Fruit fly (Drosophila melanogaster): ENCODE measurements around the gene Gss2.
A peak's percentile ranks its signal among the peaks of the same experiment; 100 is the strongest.

Gene Gss2

dm6 chrX:17865103-17865502 is 34.4 kb upstream of the Gss2 start (continued):
- TF ChIP-seq CG12299 (tag; optimal IDR thresholded peaks at IDR 0.05) = no peak
- peak; percentile 53 for TF ChIP-seq phol (tag; optimal IDR thresholded peaks at IDR 0.05)
- TF ChIP-seq Rx (GFP tag; IDR thresholded peaks at IDR 0.05) = no peak
- TF ChIP-seq Abd-B (GFP tag; optimal IDR thresholded peaks at IDR 0.05) = no peak
- TF ChIP-seq CG6683 (GFP tag; optimal IDR thresholded peaks at IDR 0.05) = no peak
- peak; percentile 85 for TF ChIP-seq stwl (tag; optimal IDR thresholded peaks at IDR 0.05)
- no peak for TF ChIP-seq CG7839 (tag; optimal IDR thresholded peaks at IDR 0.05)
- TF ChIP-seq hkb (optimal IDR thresholded peaks at IDR 0.05) = no peak
- peak; percentile 30; the same call in 1 of the 2 replicates for TF ChIP-seq hkb (GFP tag; IDR thresholded peaks at IDR 0.05)
- TF ChIP-seq slbo (GFP tag; IDR thresholded peaks at IDR 0.05) = no peak
- TF ChIP-seq CG5245 (GFP tag; optimal IDR thresholded peaks at IDR 0.05) = no peak
- TF ChIP-seq NK7.1 (GFP tag; optimal IDR thresholded peaks at IDR 0.05) = no peak
- peak; percentile 41 for TF ChIP-seq CG8290 (GFP tag; optimal IDR thresholded peaks at IDR 0.05)
- peak in 1 of 2 experiments; percentile 31 for TF ChIP-seq CG8290 (tag; optimal IDR thresholded peaks at IDR 0.05)
- peak; percentile 62 for TF ChIP-seq Ets97D (GFP tag; optimal IDR thresholded peaks at IDR 0.05)
- TF ChIP-seq sens-2 (GFP tag; IDR thresholded peaks at IDR 0.05) = no peak
- TF ChIP-seq mam (GFP tag; optimal IDR thresholded peaks at IDR 0.05) = no peak
- no peak for TF ChIP-seq disco-r (GFP tag; optimal IDR thresholded peaks at IDR 0.05)
- TF ChIP-seq kay (GFP tag; optimal IDR thresholded peaks at IDR 0.05) = no peak
- no peak for TF ChIP-seq Atf3 (GFP tag; optimal IDR thresholded peaks at IDR 0.05)
- peak; percentile 15 for TF ChIP-seq CG17359 (tag; optimal IDR thresholded peaks at IDR 0.05)
- no peak for TF ChIP-seq CG16779 (GFP tag; IDR thresholded peaks at IDR 0.05)
- TF ChIP-seq Dek (tag; optimal IDR thresholded peaks at IDR 0.05) = no peak
- no peak for TF ChIP-seq CG10274 (GFP tag; optimal IDR thresholded peaks at IDR 0.05)
- no peak for TF ChIP-seq CG1792 (GFP tag; optimal IDR thresholded peaks at IDR 0.05)
- no peak for TF ChIP-seq CG8765 (GFP tag; IDR thresholded peaks at IDR 0.05)
- no peak for TF ChIP-seq CG30431 (GFP tag; optimal IDR thresholded peaks at IDR 0.05)
- no peak for TF ChIP-seq ase (GFP tag; IDR thresholded peaks at IDR 0.05)
- no peak for TF ChIP-seq CG16813 (GFP tag; IDR thresholded peaks at IDR 0.05; ENCODE audit: partially characterized antibody)
- TF ChIP-seq CG8089 (GFP tag; optimal IDR thresholded peaks at IDR 0.05) = no peak
- no peak for TF ChIP-seq CG13624 (GFP tag; optimal IDR thresholded peaks at IDR 0.05)
- TF ChIP-seq Xbp1 (GFP tag; optimal IDR thresholded peaks at IDR 0.05) = no peak
- TF ChIP-seq Gug (GFP tag; IDR thresholded peaks at IDR 0.05) = no peak
- no peak for TF ChIP-seq psq (GFP tag; optimal IDR thresholded peaks at IDR 0.05)
- no peak for TF ChIP-seq CG12744 (GFP tag; optimal IDR thresholded peaks at IDR 0.05)
- TF ChIP-seq gfzf (GFP tag; optimal IDR thresholded peaks at IDR 0.05) = no peak
- no peak for TF ChIP-seq Nf-YB (GFP tag; optimal IDR thresholded peaks at IDR 0.05)
- no peak for TF ChIP-seq CG14441 (GFP tag; IDR thresholded peaks at IDR 0.05)
- TF ChIP-seq zfh1 (GFP tag; IDR thresholded peaks at IDR 0.05) = no peak
- TF ChIP-seq trem (tag; optimal IDR thresholded peaks at IDR 0.05) = no peak
- no peak for TF ChIP-seq CG10366 (GFP tag; IDR thresholded peaks at IDR 0.05)
- no peak for TF ChIP-seq CG16815 (GFP tag; optimal IDR thresholded peaks at IDR 0.05)
- TF ChIP-seq CG32772 (GFP tag; IDR thresholded peaks at IDR 0.05) = no peak
- TF ChIP-seq CG6272 (GFP tag; IDR thresholded peaks at IDR 0.05) = no peak
- TF ChIP-seq CG18476 (GFP tag; optimal IDR thresholded peaks at IDR 0.05) = no peak
- TF ChIP-seq CG18262 (tag; optimal IDR thresholded peaks at IDR 0.05) = no peak
- no peak for TF ChIP-seq gcm (GFP tag; optimal IDR thresholded peaks at IDR 0.05)
- TF ChIP-seq vvl (GFP tag; IDR thresholded peaks at IDR 0.05) = no peak
- TF ChIP-seq pnt (GFP tag; optimal IDR thresholded peaks at IDR 0.05) = no peak
- TF ChIP-seq pros (GFP tag; optimal IDR thresholded peaks at IDR 0.05) = no peak
- TF ChIP-seq CG5180 (GFP tag; optimal IDR thresholded peaks at IDR 0.05) = no peak
- no peak for TF ChIP-seq CG14050 (GFP tag; IDR thresholded peaks at IDR 0.05)
- TF ChIP-seq Antp (GFP tag; optimal IDR thresholded peaks at IDR 0.05) = no peak
